Worm (Caenorhabditis elegans): Measurements from ENCODE around the gene nol-9.

- no peak for TF ChIP-seq unc-62 (GFP tag; optimal IDR thresholded peaks at IDR 0.05)
- no peak for TF ChIP-seq elt-3 (tag; optimal IDR thresholded peaks at IDR 0.05)
- TF ChIP-seq mls-2 (tag; optimal IDR thresholded peaks at IDR 0.05), result no peak
- no peak for TF ChIP-seq lin-13 (tag; optimal IDR thresholded peaks at IDR 0.05)
- TF ChIP-seq snpc-4 (tag; optimal IDR thresholded peaks at IDR 0.05), result no peak
- no peak for TF ChIP-seq pha-4 (tag; optimal IDR thresholded peaks at IDR 0.05)
- TF ChIP-seq nhr-28 (tag; optimal IDR thresholded peaks at IDR 0.05), result no peak
- no peak for TF ChIP-seq flh-1 (GFP tag; optimal IDR thresholded peaks at IDR 0.05)
Observed at ce11 chrIV:13394686-13395085, 27.6 kb upstream of the nol-9 start.
